Fruit fly (Drosophila melanogaster): ENCODE data around the gene sowah.

sowah gene

dm6 chr3L:12514762-12515215 lies 57.6 kb downstream of the sowah start, which contains the start of the genes sti and tral (continued):
- TF ChIP-seq gfzf (GFP tag; optimal IDR thresholded peaks at IDR 0.05) (peak; percentile 46), mirr (GFP tag; optimal IDR thresholded peaks at IDR 0.05) (peak; percentile 84), ara (GFP tag; IDR thresholded peaks at IDR 0.05) (peak; percentile 87), Rx (GFP tag; IDR thresholded peaks at IDR 0.05) (peak; percentile 79), Jarid2 (GFP tag; optimal IDR thresholded peaks at IDR 0.05) (peak; percentile 44), CG9797 (GFP tag; optimal IDR thresholded peaks at IDR 0.05) (peak; percentile 62), twi (tag; optimal IDR thresholded peaks at IDR 0.05) (peak; percentile 69), chn (GFP tag; optimal IDR thresholded peaks at IDR 0.05) (peak; percentile 94), CG10959 (GFP tag; IDR thresholded peaks at IDR 0.05) (peak; percentile 72), Deaf1 (tag; optimal IDR thresholded peaks at IDR 0.05) (peak; percentile 76), fu2 (GFP tag; optimal IDR thresholded peaks at IDR 0.05) (peak; percentile 94), Mes4 (GFP tag; optimal IDR thresholded peaks at IDR 0.05) (peak; percentile 86), CoRest (tag; optimal IDR thresholded peaks at IDR 0.05) (peak; percentile 89), Ssrp (tag; optimal IDR thresholded peaks at IDR 0.05) (peak; percentile 78), hkb (optimal IDR thresholded peaks at IDR 0.05) (peak; percentile 81), hkb (GFP tag; IDR thresholded peaks at IDR 0.05) (peak; percentile 83), BtbVII (GFP tag; optimal IDR thresholded peaks at IDR 0.05) (peak; percentile 61), Oli (tag; optimal IDR thresholded peaks at IDR 0.05) (peak; percentile 55), Dip2 (GFP tag; IDR thresholded peaks at IDR 0.05) (no peak), inv (GFP tag; IDR thresholded peaks at IDR 0.05; ENCODE audit: partially characterized antibody) (no peak), D (optimal IDR thresholded peaks at IDR 0.05) (peak; percentile 33), D (GFP tag; optimal IDR thresholded peaks at IDR 0.05) (peak; percentile 64), CG7963 (GFP tag; IDR thresholded peaks at IDR 0.05; ENCODE audit: partially characterized antibody) (no peak), Hr39 (optimal IDR thresholded peaks at IDR 0.05) (peak; percentile 55), pros (GFP tag; optimal IDR thresholded peaks at IDR 0.05) (peak; percentile 19), Taf1 (GFP tag; IDR thresholded peaks at IDR 0.05) (peak; percentile 73), dan (GFP tag; IDR thresholded peaks at IDR 0.05) (no peak), tll (GFP tag; optimal IDR thresholded peaks at IDR 0.05) (no peak), Dfd (GFP tag; optimal IDR thresholded peaks at IDR 0.05) (no peak), lab (GFP tag; optimal IDR thresholded peaks at IDR 0.05) (peak; percentile 93), sob (GFP tag; IDR thresholded peaks at IDR 0.05) (peak; percentile 91), row (GFP tag; IDR thresholded peaks at IDR 0.05) (peak; percentile 88), CG4328 (GFP tag; optimal IDR thresholded peaks at IDR 0.05) (peak; percentile 91), caup (GFP tag; optimal IDR thresholded peaks at IDR 0.05; ENCODE audit: severe bottlenecking) (peak; percentile 87), CG11247 (GFP tag; IDR thresholded peaks at IDR 0.05) (peak; percentile 83), Trl (optimal IDR thresholded peaks at IDR 0.05) (peak in 1 of 2 experiments; percentile 12), Trl (GFP tag; optimal IDR thresholded peaks at IDR 0.05) (peak; percentile 96), Atf6 (GFP tag; IDR thresholded peaks at IDR 0.05) (peak; percentile 85), Hey (tag; optimal IDR thresholded peaks at IDR 0.05) (peak; percentile 58), CG34376 (GFP tag; optimal IDR thresholded peaks at IDR 0.05) (peak; percentile 92), nom (GFP tag; optimal IDR thresholded peaks at IDR 0.05) (peak; percentile 51), Adf1 (GFP tag; IDR thresholded peaks at IDR 0.05) (peak; percentile 93), CG14050 (GFP tag; IDR thresholded peaks at IDR 0.05) (peak; percentile 60; the same call in 2 of the 3 replicates), zfh2 (GFP tag; optimal IDR thresholded peaks at IDR 0.05) (peak; percentile 96), sc (optimal IDR thresholded peaks at IDR 0.05) (no peak), sc (GFP tag; optimal IDR thresholded peaks at IDR 0.05) (peak; percentile 56), CG14965 (GFP tag; optimal IDR thresholded peaks at IDR 0.05; ENCODE audit: borderline replicate concordance) (peak; percentile 31), dati (GFP tag; IDR thresholded peaks at IDR 0.05) (0 out of 2 replicates have a peak, but pooled peaks have one; percentile 40), croc (GFP tag; conservative IDR thresholded peaks at IDR 0.05) (peak; percentile 70), YL-1 (GFP tag; optimal IDR thresholded peaks at IDR 0.05) (peak; percentile 95), ato (GFP tag; IDR thresholded peaks at IDR 0.05; ENCODE audit: partially characterized antibody) (no peak), CG17385 (GFP tag; optimal IDR thresholded peaks at IDR 0.05) (peak; percentile 80)
